Fruit fly (Drosophila melanogaster) whole organism, prepupa: ENCODE data around the gene m.

Experiments used
- CG4318 ChIP-seq: fragments of 200-800 bp; sonication (Bioruptor generic); optimal IDR thresholded peaks from 3 replicates; lab custom pipeline; 2017; ENCODE audit warnings: missing biosample characterization, mild to moderate bottlenecking, missing genetic modification characterization
- CG6163 ChIP-seq: fragments of 200-800 bp; sonication (Bioruptor generic); IDR thresholded peaks from 3 replicates; pipeline ENCODE4 v1.3.6; 2022; ENCODE audit warnings: missing biosample characterization, missing genetic modification characterization
- CG9139 ChIP-seq: fragments of 200-800 bp; sonication (Bioruptor generic); optimal IDR thresholded peaks from 3 replicates; lab custom pipeline; 2017; ENCODE audit warnings: missing biosample characterization, mild to moderate bottlenecking, missing genetic modification characterization
- Hr38 ChIP-seq: sonication (Bioruptor generic); optimal IDR thresholded peaks from 2 replicates; lab custom pipeline; 2016; ENCODE audit warnings: missing biosample characterization, missing genetic modification characterization
- eg ChIP-seq: fragments of 200-800 bp; sonication (Bioruptor generic); IDR thresholded peaks from 3 replicates; pipeline ENCODE4 v1.3.6; 2022; ENCODE audit warnings: missing biosample characterization, missing genetic modification characterization
- ss ChIP-seq, 2 experiments: fragments of 200-800 bp; sonication (Bioruptor generic); optimal IDR thresholded peaks; 2 replicates in 1 of 2; 3 replicates in 1 of 2; lab custom pipeline; 2017 to 2018; ENCODE audit warnings: mild to moderate bottlenecking in 2 of 2, missing biosample characterization in 2 of 2, missing genetic modification characterization in 2 of 2, moderate library complexity in 1 of 2
- topi ChIP-seq: fragments of 200-800 bp; sonication (Bioruptor generic); optimal IDR thresholded peaks from 3 replicates; lab custom pipeline; 2016; ENCODE audit warnings: missing biosample characterization, missing genetic modification characterization

DNA sequence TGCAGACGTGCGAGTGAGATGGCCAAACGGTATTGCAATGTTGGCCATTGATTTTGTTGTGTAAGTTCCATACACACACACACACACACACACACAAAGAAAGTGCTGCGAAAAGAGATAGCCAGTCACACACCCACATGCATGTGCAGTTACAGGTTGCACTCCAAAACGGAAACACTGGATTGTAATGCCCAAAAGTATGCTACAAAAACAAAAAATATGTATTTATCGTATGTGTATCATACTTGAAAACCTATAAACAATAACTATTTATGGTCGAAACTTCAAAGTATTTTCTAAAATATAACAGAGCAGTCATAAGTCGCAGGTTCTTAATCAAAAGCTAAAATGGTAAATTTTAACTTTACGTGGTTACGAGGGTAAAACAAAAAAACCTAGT lies 24.1 kb upstream of the m start:
- no peak for TF ChIP-seq CG6163 (GFP tag; lab: Robert Waterston, UW)
- TF ChIP-seq eg (GFP tag; lab: Robert Waterston, UW) = no peak
- TF ChIP-seq ss (GFP tag; optimal IDR thresholded peaks at IDR 0.05; lab: Kevin White, UChicago) = no peak
- TF ChIP-seq CG9139 (GFP tag; lab: Kevin White, UChicago) = no peak
- TF ChIP-seq CG4318 (GFP tag; lab: Kevin White, UChicago) = peak; percentile 29
- TF ChIP-seq Hr38 (GFP tag; lab: Kevin White, UChicago) = no peak
- TF ChIP-seq topi (GFP tag; lab: Kevin White, UChicago) = no peak
